Fruit fly (Drosophila melanogaster): ENCODE measurements around the gene Cbl.
A peak's percentile ranks its signal among the peaks of the same experiment; 100 is the strongest.

Cbl gene

dm6 chr3L:8419622-8420176 lies 5.1 kb upstream of the Cbl start:
- TF ChIP-seq CTCF (optimal IDR thresholded peaks at IDR 0.05) (no peak), CG8478 (optimal IDR thresholded peaks at IDR 0.05) (no peak)

dm6 chr3L:8421361-8421760 lies 3.4 kb upstream of the Cbl start:
- TF ChIP-seq CG8478 (optimal IDR thresholded peaks at IDR 0.05) = no peak
- TF ChIP-seq CTCF (optimal IDR thresholded peaks at IDR 0.05) = no peak

- TF ChIP-seq CG8478 (optimal IDR thresholded peaks at IDR 0.05) = no peak
- no peak for TF ChIP-seq CTCF (optimal IDR thresholded peaks at IDR 0.05)
Observed at dm6 chr3L:8421808-8422586, 2.8 kb upstream of the Cbl start, which contains the start of gene CG32354. Gene CG32354, minus strand, starts transcription at chr3L:8422205.

- no peak for TF ChIP-seq CTCF (optimal IDR thresholded peaks at IDR 0.05)
- no peak for TF ChIP-seq CG8478 (optimal IDR thresholded peaks at IDR 0.05)
Observed at dm6 chr3L:8423156-8423555, 1.6 kb upstream of the Cbl start.

- TF ChIP-seq CTCF (optimal IDR thresholded peaks at IDR 0.05) (no peak), CG8478 (optimal IDR thresholded peaks at IDR 0.05) (no peak)
Observed at dm6 chr3L:8437583-8437982, 12.8 kb downstream of the Cbl start.

dm6 chr3L:8440079-8440478 lies 15.3 kb downstream of the Cbl start:
- TF ChIP-seq CG8478 (optimal IDR thresholded peaks at IDR 0.05) = no peak
- no peak for TF ChIP-seq CTCF (optimal IDR thresholded peaks at IDR 0.05)

dm6 chr3L:8440771-8441549 lies 16.2 kb downstream of the Cbl start:
- TF ChIP-seq CTCF (optimal IDR thresholded peaks at IDR 0.05) = no peak
- TF ChIP-seq CG8478 (optimal IDR thresholded peaks at IDR 0.05) = no peak

- no peak for TF ChIP-seq CTCF (optimal IDR thresholded peaks at IDR 0.05)
- no peak for TF ChIP-seq CG8478 (optimal IDR thresholded peaks at IDR 0.05)
Observed at dm6 chr3L:8441745-8442575, 17.2 kb downstream of the Cbl start, which contains the start of gene Unr. Gene Unr, minus strand, starts transcription at chr3L:8442381.

- TF ChIP-seq CTCF (optimal IDR thresholded peaks at IDR 0.05) (no peak), CG8478 (optimal IDR thresholded peaks at IDR 0.05) (no peak)
Observed at dm6 chr3L:8445027-8445426, 20.3 kb downstream of the Cbl start.

- TF ChIP-seq CTCF (optimal IDR thresholded peaks at IDR 0.05) = no peak
- no peak for TF ChIP-seq CG8478 (optimal IDR thresholded peaks at IDR 0.05)
Observed at dm6 chr3L:8446050-8446781, 21.5 kb downstream of the Cbl start.

- TF ChIP-seq CTCF (optimal IDR thresholded peaks at IDR 0.05) (no peak), CG8478 (optimal IDR thresholded peaks at IDR 0.05) (no peak)
Observed at dm6 chr3L:8447795-8448516, 23.2 kb downstream of the Cbl start.

- TF ChIP-seq CG8478 (optimal IDR thresholded peaks at IDR 0.05) (no peak), CTCF (optimal IDR thresholded peaks at IDR 0.05) (no peak)
Observed at dm6 chr3L:8448517-8448889, 23.7 kb downstream of the Cbl start.

- peak in 1 of 2 experiments; percentile 75 for TF ChIP-seq CTCF (optimal IDR thresholded peaks at IDR 0.05)
- no peak for TF ChIP-seq CG8478 (optimal IDR thresholded peaks at IDR 0.05)
Observed at dm6 chr3L:8449202-8449799, 24.5 kb downstream of the Cbl start, which contains the start of gene CG6983. Gene CG6983, minus strand, starts transcription at chr3L:8449377.

Data from S2 (cell line).